Fruit fly (Drosophila melanogaster) whole organism, embryonic: ENCODE measurements around the gene CG11898.

Source experiments
- Bteb2 ChIP-seq: fragments of 200-800 bp; sonication (Bioruptor generic); optimal IDR thresholded peaks from 2 replicates; lab custom pipeline; 2016; ENCODE audit warnings: missing biosample characterization, missing genetic modification characterization
- CG10147 ChIP-seq: fragments of 200-800 bp; sonication (Bioruptor generic); optimal IDR thresholded peaks from 2 replicates; lab custom pipeline; 2019; ENCODE audit warnings: missing biosample characterization, mild to moderate bottlenecking, missing genetic modification characterization, moderate library complexity
- CG10274 ChIP-seq: fragments of 200-800 bp; sonication (Bioruptor generic); optimal IDR thresholded peaks from 3 replicates; lab custom pipeline; 2017; ENCODE audit warnings: missing biosample characterization, mild to moderate bottlenecking, missing genetic modification characterization
- CG11695 ChIP-seq: fragments of 200-800 bp; sonication (Bioruptor generic); IDR thresholded peaks from 3 replicates; pipeline ENCODE4 v1.3.6; 2022; ENCODE audit warnings: missing biosample characterization, missing genetic modification characterization
- CG12659 ChIP-seq: fragments of 200-800 bp; sonication (Bioruptor generic); optimal IDR thresholded peaks from 3 replicates; lab custom pipeline; 2017; ENCODE audit warnings: mild to moderate bottlenecking, missing biosample characterization, missing genetic modification reagents, missing genetic modification characterization
- CG13424 ChIP-seq: fragments of 200-800 bp; sonication (Bioruptor generic); optimal IDR thresholded peaks from 2 replicates; lab custom pipeline; 2019; ENCODE audit warnings: missing biosample characterization, mild to moderate bottlenecking, missing genetic modification characterization, moderate library complexity
- CG14441 ChIP-seq: fragments of 200-800 bp; sonication (Bioruptor generic); IDR thresholded peaks from 2 replicates; pipeline ENCODE4 v1.3.6; 2022; ENCODE audit warnings: missing biosample characterization, missing genetic modification characterization
- CG15269 ChIP-seq: fragments of 200-800 bp; sonication (Bioruptor generic); optimal IDR thresholded peaks from 2 replicates; lab custom pipeline; 2018; ENCODE audit warnings: missing biosample characterization, mild to moderate bottlenecking, missing genetic modification characterization, moderate library complexity
- CG1647 ChIP-seq: fragments of 200-800 bp; sonication (Bioruptor generic); optimal IDR thresholded peaks from 3 replicates; lab custom pipeline; 2016; ENCODE audit warnings: missing biosample characterization, missing genetic modification characterization
- CG17829 ChIP-seq: fragments of 200-800 bp; optimal IDR thresholded peaks from 2 replicates; lab custom pipeline; 2019; ENCODE audit warnings: missing biosample characterization, mild to moderate bottlenecking, missing genetic modification characterization, moderate library complexity
- CG18011 ChIP-seq: fragments of 200-800 bp; sonication (Bioruptor generic); optimal IDR thresholded peaks from 2 replicates; lab custom pipeline; 2017; ENCODE audit warnings: missing biosample characterization, missing genetic modification characterization, mild to moderate bottlenecking, moderate library complexity, missing genotype
- CG2678 ChIP-seq: fragments of 200-800 bp; sonication (Bioruptor generic); optimal IDR thresholded peaks from 3 replicates; lab custom pipeline; 2019; ENCODE audit warnings: missing biosample characterization, mild to moderate bottlenecking, missing genetic modification characterization, moderate library complexity
- CG31365 ChIP-seq: fragments of 200-800 bp; sonication (Bioruptor generic); optimal IDR thresholded peaks from 2 replicates; lab custom pipeline; 2018; ENCODE audit warnings: missing biosample characterization, mild to moderate bottlenecking, missing genetic modification characterization
- CG32767 ChIP-seq: fragments of 200-800 bp; sonication (Bioruptor generic); IDR thresholded peaks from 2 replicates; pipeline ENCODE4 v1.3.6; 2022; ENCODE audit warnings: missing biosample characterization, missing genetic modification characterization
- CG33213 ChIP-seq: fragments of 200-800 bp; sonication (Bioruptor generic); optimal IDR thresholded peaks from 3 replicates; lab custom pipeline; 2016; ENCODE audit warnings: missing biosample characterization, missing genetic modification characterization
- CG34376 ChIP-seq: fragments of 200-800 bp; sonication (Bioruptor generic); optimal IDR thresholded peaks from 2 replicates; lab custom pipeline; 2018; ENCODE audit warnings: missing biosample characterization, mild to moderate bottlenecking, missing genetic modification characterization
- CG4282 ChIP-seq: fragments of 200-800 bp; sonication (Bioruptor generic); optimal IDR thresholded peaks from 2 replicates; lab custom pipeline; 2016; ENCODE audit warnings: missing biosample characterization, missing genetic modification characterization
- CG4617 ChIP-seq: fragments of 200-800 bp; sonication (Bioruptor generic); optimal IDR thresholded peaks from 3 replicates; lab custom pipeline; 2016; ENCODE audit warnings: missing biosample characterization, missing genetic modification characterization, borderline replicate concordance
- CG4707 ChIP-seq: fragments of 200-800 bp; sonication (Bioruptor generic); optimal IDR thresholded peaks from 2 replicates; lab custom pipeline; 2018; ENCODE audit warnings: missing biosample characterization, mild to moderate bottlenecking, missing genetic modification characterization, moderate library complexity
- CG6765 ChIP-seq: fragments of 200-800 bp; sonication (Bioruptor generic); optimal IDR thresholded peaks from 3 replicates; lab custom pipeline; 2017; ENCODE audit warnings: missing biosample characterization, mild to moderate bottlenecking, missing genetic modification characterization
- CG6854 ChIP-seq: fragments of 200-800 bp; sonication (Bioruptor generic); optimal IDR thresholded peaks from 3 replicates; lab custom pipeline; 2017; ENCODE audit warnings: missing biosample characterization, mild to moderate bottlenecking, missing genetic modification characterization
- CG7839 ChIP-seq: fragments of 200-800 bp; sonication (Bioruptor generic); optimal IDR thresholded peaks from 3 replicates; lab custom pipeline; 2018; ENCODE audit warnings: missing biosample characterization, mild to moderate bottlenecking, missing genetic modification characterization, moderate library complexity
- CG7963 ChIP-seq: fragments of 200-800 bp; sonication (Bioruptor generic); IDR thresholded peaks from 3 replicates; pipeline ENCODE4 v1.3.6; 2022; ENCODE audit warnings: missing biosample characterization, missing genetic modification characterization; ENCODE audit not compliant: partially characterized antibody
- CG8359 ChIP-seq: fragments of 200-800 bp; sonication (Bioruptor generic); optimal IDR thresholded peaks from 2 replicates; lab custom pipeline; 2017; ENCODE audit warnings: missing biosample characterization, mild to moderate bottlenecking, missing genetic modification characterization, borderline replicate concordance
- CG9215 ChIP-seq: fragments of 200-800 bp; sonication (Bioruptor generic); IDR thresholded peaks from 2 replicates; pipeline ENCODE4 v1.3.6; 2022; ENCODE audit warnings: missing biosample characterization, missing genetic modification characterization
- Deaf1 ChIP-seq: fragments of 200-800 bp; optimal IDR thresholded peaks from 3 replicates; lab custom pipeline; 2019; ENCODE audit warnings: missing biosample characterization, mild to moderate bottlenecking, missing genetic modification characterization, moderate library complexity
- Ets65A ChIP-seq: fragments of 200-800 bp; sonication (Bioruptor generic); peaks from one replicate; lab custom pipeline; 2016; ENCODE audit warnings: missing biosample characterization, missing genetic modification characterization
- Hr39 ChIP-seq: fragments of >200 bp; optimal IDR thresholded peaks from 2 replicates; lab custom pipeline; 2017
- Hr78 ChIP-seq, 2 experiments: fragments of 200-800 bp in 1 of 2; fragments of >200 bp in 1 of 2; sonication (Bioruptor generic) in 1 of 2; optimal IDR thresholded peaks; 2 replicates each; lab custom pipeline; 2017 to 2019; ENCODE audit warnings: missing biosample characterization in 2 of 2, missing genetic modification characterization in 2 of 2, mild to moderate bottlenecking in 1 of 2, moderate library complexity in 1 of 2
- Kr ChIP-seq: fragments of 200-800 bp; sonication (Bioruptor generic); optimal IDR thresholded peaks from 2 replicates; lab custom pipeline; 2017; ENCODE audit warnings: missing biosample characterization, mild to moderate bottlenecking, missing genetic modification characterization
- NFAT ChIP-seq: fragments of 200-800 bp; sonication (Bioruptor generic); IDR thresholded peaks from 2 replicates; pipeline ENCODE4 v1.3.6; 2022; ENCODE audit warnings: missing biosample characterization, missing genetic modification characterization
- NK7.1 ChIP-seq: fragments of 200-800 bp; sonication (Bioruptor generic); optimal IDR thresholded peaks from 3 replicates; lab custom pipeline; 2016; ENCODE audit warnings: missing biosample characterization, missing genetic modification characterization
- Oaz ChIP-seq: fragments of 200-800 bp; sonication (Bioruptor generic); IDR thresholded peaks from 2 replicates; pipeline ENCODE4 v1.3.6; 2022; ENCODE audit warnings: missing biosample characterization, missing genetic modification characterization
- Pdp1 ChIP-seq, 2 experiments: fragments of 200-800 bp; sonication (Bioruptor generic); optimal IDR thresholded peaks; 3 replicates each; lab custom pipeline; 2016; ENCODE audit warnings: missing biosample characterization in 2 of 2, missing genetic modification characterization in 2 of 2, mild to moderate bottlenecking in 1 of 2, moderate library complexity in 1 of 2
- Usf ChIP-seq: fragments of 200-800 bp; sonication (Bioruptor generic); optimal IDR thresholded peaks from 2 replicates; lab custom pipeline; 2017; ENCODE audit warnings: missing genotype, missing biosample characterization, missing genetic modification characterization
- YL-1 ChIP-seq: fragments of 200-800 bp; sonication (Bioruptor generic); optimal IDR thresholded peaks from 3 replicates; lab custom pipeline; 2017; ENCODE audit warnings: missing biosample characterization, mild to moderate bottlenecking, missing genetic modification characterization
- br ChIP-seq: fragments of >200 bp; optimal IDR thresholded peaks from 2 replicates; lab custom pipeline; 2017
- crol ChIP-seq: fragments of 200-800 bp; sonication (Bioruptor generic); IDR thresholded peaks from 2 replicates; pipeline ENCODE4 v1.3.6; 2022; ENCODE audit warnings: missing biosample characterization, missing genetic modification characterization
- dati ChIP-seq: fragments of 200-800 bp; sonication (Bioruptor generic); IDR thresholded peaks from 2 replicates; pipeline ENCODE4 v1.3.6; 2022; ENCODE audit warnings: missing biosample characterization, missing genetic modification characterization
- dpn ChIP-seq, 2 experiments: fragments of 200-800 bp; sonication (Bioruptor generic); optimal IDR thresholded peaks; 3 replicates each; lab custom pipeline; 2016; ENCODE audit warnings: missing biosample characterization in 2 of 2, missing genetic modification characterization in 2 of 2
- eve ChIP-seq, 2 experiments: fragments of >200 bp; optimal IDR thresholded peaks; 2 replicates each; lab custom pipeline; 2017; ENCODE audit warnings: missing biosample characterization in 2 of 2, missing genetic modification characterization in 2 of 2
- grau ChIP-seq: fragments of 200-800 bp; optimal IDR thresholded peaks from 3 replicates; lab custom pipeline; 2019; ENCODE audit warnings: missing biosample characterization, mild to moderate bottlenecking, missing genetic modification characterization, moderate library complexity
- h ChIP-seq: fragments of >200 bp; optimal IDR thresholded peaks from 2 replicates; lab custom pipeline; 2017
- lmd ChIP-seq: fragments of 200-800 bp; sonication (Bioruptor generic); IDR thresholded peaks from 2 replicates; pipeline ENCODE4 v1.3.6; 2022; ENCODE audit warnings: missing biosample characterization, missing genetic modification characterization
- lola ChIP-seq, 3 experiments: fragments of >200 bp in 2 of 3; fragments of 200-800 bp in 1 of 3; sonication (Bioruptor generic) in 1 of 3; optimal IDR thresholded peaks; 2 replicates each; lab custom pipeline; 2017 to 2019; ENCODE audit warnings: missing biosample characterization in 3 of 3, missing genetic modification characterization in 3 of 3, mild to moderate bottlenecking in 1 of 3, moderate library complexity in 1 of 3
- mam ChIP-seq: fragments of 200-800 bp; sonication (Bioruptor generic); optimal IDR thresholded peaks from 3 replicates; lab custom pipeline; 2016; ENCODE audit warnings: missing biosample characterization, missing genetic modification characterization
- prd ChIP-seq, 3 experiments: fragments of >200 bp in 2 of 3; fragments of 200-800 bp in 1 of 3; sonication (Bioruptor generic) in 1 of 3; optimal IDR thresholded peaks in 2 of 3; IDR thresholded peaks in 1 of 3; 2 replicates in 2 of 3; 3 replicates in 1 of 3; pipeline versions ENCODE4 v1.3.6 to Lab custom; 2017 to 2022; ENCODE audit warnings: missing biosample characterization in 1 of 3, missing genetic modification characterization in 1 of 3
- run ChIP-seq: fragments of 200-800 bp; sonication (Bioruptor generic); optimal IDR thresholded peaks from 3 replicates; lab custom pipeline; 2018; ENCODE audit warnings: missing biosample characterization, mild to moderate bottlenecking, missing genetic modification characterization
- sisA ChIP-seq: fragments of 200-800 bp; sonication (Bioruptor generic); IDR thresholded peaks from 2 replicates; pipeline ENCODE4 v1.3.6; 2022; ENCODE audit warnings: missing biosample characterization, missing genetic modification characterization
- tup ChIP-seq: fragments of 200-800 bp; sonication (Bioruptor generic); optimal IDR thresholded peaks from 2 replicates; lab custom pipeline; 2016; ENCODE audit warnings: missing biosample characterization, mild to moderate bottlenecking, missing genetic modification characterization, moderate library complexity
- vvl ChIP-seq: fragments of 200-800 bp; sonication (Bioruptor generic); IDR thresholded peaks from 2 replicates; pipeline ENCODE4 v1.3.6; 2022; ENCODE audit warnings: missing biosample characterization, missing genetic modification characterization

Gene CG11898

dm6 chr3R:29219948-29220347 lies 54.5 kb downstream of the CG11898 start, which contains the start of gene eEF1gamma (continued):
- TF ChIP-seq lola (GFP tag; optimal IDR thresholded peaks at IDR 0.05; lab: Kevin White, UChicago): peak in 1 of 3 experiments; percentile 83
- peak; percentile 92 for TF ChIP-seq CG10274 (GFP tag; lab: Kevin White, UChicago)
- peak; percentile 82 for TF ChIP-seq run (tag; lab: Kevin White, UChicago)
- peak; percentile 91 for TF ChIP-seq CG7963 (GFP tag; lab: Robert Waterston, UW)
- peak; percentile 90 for TF ChIP-seq CG11695 (GFP tag; lab: Robert Waterston, UW)
- TF ChIP-seq h (lab: Kevin White, UChicago): no peak
- TF ChIP-seq prd (optimal IDR thresholded peaks at IDR 0.05; lab: Kevin White, UChicago): no peak
- peak; percentile 83 for TF ChIP-seq prd (GFP tag; IDR thresholded peaks at IDR 0.05; lab: Robert Waterston, UW)
- TF ChIP-seq CG4617 (GFP tag; lab: Kevin White, UChicago): peak; percentile 84
- TF ChIP-seq Bteb2 (GFP tag; lab: Kevin White, UChicago): peak; percentile 93
- TF ChIP-seq NK7.1 (GFP tag; lab: Kevin White, UChicago): peak; percentile 97
- TF ChIP-seq Oaz (GFP tag; lab: Robert Waterston, UW): peak; percentile 91
- peak; percentile 91 for TF ChIP-seq CG7839 (tag; lab: Kevin White, UChicago)
- TF ChIP-seq CG2678 (tag; lab: Kevin White, UChicago): peak; percentile 89
- TF ChIP-seq br: no peak
- peak; percentile 99 for TF ChIP-seq CG34376 (GFP tag; lab: Kevin White, UChicago)
- TF ChIP-seq eve (GFP tag; optimal IDR thresholded peaks at IDR 0.05; lab: Kevin White, UChicago): no peak
- peak; percentile 88 for TF ChIP-seq Usf (GFP tag; lab: Kevin White, UChicago)
- TF ChIP-seq lmd (GFP tag; lab: Robert Waterston, UW): peak; percentile 89
- TF ChIP-seq CG1647 (GFP tag; lab: Kevin White, UChicago): peak; percentile 87
- peak; percentile 98 for TF ChIP-seq CG12659 (GFP tag; lab: Kevin White, UChicago)
- peak; percentile 92 for TF ChIP-seq CG14441 (GFP tag; lab: Robert Waterston, UW)
- peak; percentile 97 for TF ChIP-seq NFAT (GFP tag; lab: Robert Waterston, UW)
- TF ChIP-seq mam (GFP tag; lab: Kevin White, UChicago): peak; percentile 88
- TF ChIP-seq CG13424 (tag; lab: Kevin White, UChicago): peak; percentile 83
- TF ChIP-seq tup (GFP tag; lab: Kevin White, UChicago): peak; percentile 85
- peak; percentile 98 for TF ChIP-seq CG6765 (GFP tag; lab: Kevin White, UChicago)
- peak; percentile 97 for TF ChIP-seq CG33213
- peak; percentile 77 for TF ChIP-seq Kr
- TF ChIP-seq crol (GFP tag; lab: Robert Waterston, UW): peak; percentile 84
- peak; percentile 93 for TF ChIP-seq CG10147 (GFP tag; lab: Kevin White, UChicago)
- TF ChIP-seq Deaf1 (tag; lab: Kevin White, UChicago): peak; percentile 70
- peak; percentile 90 for TF ChIP-seq CG32767 (GFP tag; lab: Robert Waterston, UW)
- TF ChIP-seq CG31365 (tag; lab: Kevin White, UChicago): peak; percentile 90
- TF ChIP-seq CG8359 (GFP tag; lab: Kevin White, UChicago): peak; percentile 92
- peak; percentile 91 for TF ChIP-seq CG17829 (tag; lab: Kevin White, UChicago)
- TF ChIP-seq grau (tag; lab: Kevin White, UChicago): peak; percentile 89
- peak in 1 of 2 experiments; percentile 61 for TF ChIP-seq Hr78 (GFP tag; optimal IDR thresholded peaks at IDR 0.05; lab: Kevin White, UChicago)
- TF ChIP-seq vvl (GFP tag; lab: Robert Waterston, UW): peak; percentile 98
- TF ChIP-seq CG18011 (GFP tag; lab: Kevin White, UChicago): peak; percentile 88
- peak; percentile 69 for TF ChIP-seq sisA (GFP tag; lab: Robert Waterston, UW)
- peak; percentile 94 for TF ChIP-seq dati (GFP tag; lab: Robert Waterston, UW)
- peak; percentile 95 for TF ChIP-seq CG6854 (GFP tag; lab: Kevin White, UChicago)
- TF ChIP-seq dpn (GFP tag; optimal IDR thresholded peaks at IDR 0.05; lab: Kevin White, UChicago): peak; percentile 85 to 98
- TF ChIP-seq CG4282 (GFP tag; lab: Kevin White, UChicago): peak; percentile 82
- peak; percentile 85 to 92 for TF ChIP-seq Pdp1 (GFP tag; optimal IDR thresholded peaks at IDR 0.05; lab: Kevin White, UChicago)
- TF ChIP-seq CG15269 (tag; lab: Kevin White, UChicago): peak; percentile 92
- TF ChIP-seq Hr39: no peak
- peak; percentile 99 for TF ChIP-seq Ets65A (GFP tag; lab: Kevin White, UChicago)
- peak; percentile 76 for TF ChIP-seq CG9215 (GFP tag; lab: Robert Waterston, UW)
- peak; percentile 93 for TF ChIP-seq CG4707 (GFP tag; lab: Kevin White, UChicago)
- TF ChIP-seq YL-1 (GFP tag; lab: Kevin White, UChicago): peak; percentile 99
